Worm (Caenorhabditis elegans) whole organism, mixed stage, embryonic: ENCODE data around the gene fbxb-72.

Experiments used
- blmp-1 ChIP-seq: fragments of 150-350 bp; optimal IDR thresholded peaks from 2 replicates; lab custom pipeline; 2014; ENCODE audit warnings: missing biosample characterization, missing genetic modification characterization
- ceh-39 ChIP-seq: fragments of 150-350 bp; optimal IDR thresholded peaks from 2 replicates; lab custom pipeline; 2014; ENCODE audit warnings: missing biosample characterization, missing genetic modification characterization
- elt-1 ChIP-seq: sonication (generic microtip); optimal IDR thresholded peaks from 2 replicates; lab custom pipeline; 2017; ENCODE audit warnings: missing genetic modification characterization, mild to moderate bottlenecking, missing compliant biosample characterization, antibody characterized with exemption, moderate library complexity, borderline replicate concordance; ENCODE audit not compliant: insufficient read depth
- elt-3 ChIP-seq: fragments of 150-350 bp; optimal IDR thresholded peaks from 2 replicates; lab custom pipeline; 2014; ENCODE audit warnings: missing biosample characterization, missing genetic modification characterization
- lsy-2 ChIP-seq: fragments of 150-350 bp; optimal IDR thresholded peaks from 2 replicates; lab custom pipeline; 2014; ENCODE audit warnings: missing biosample characterization, missing genetic modification characterization
- mab-5 ChIP-seq: fragments of 150-350 bp; optimal IDR thresholded peaks from 2 replicates; lab custom pipeline; 2014; ENCODE audit warnings: missing biosample characterization, missing genetic modification characterization
- nhr-12 ChIP-seq: fragments of 150-350 bp; optimal IDR thresholded peaks from 2 replicates; lab custom pipeline; 2014; ENCODE audit warnings: missing biosample characterization, missing genetic modification characterization
- nhr-237 ChIP-seq: fragments of 150-350 bp; optimal IDR thresholded peaks from 2 replicates; lab custom pipeline; 2014; ENCODE audit warnings: missing biosample characterization, missing genetic modification characterization
- nhr-28 ChIP-seq: fragments of 150-350 bp; optimal IDR thresholded peaks from 2 replicates; lab custom pipeline; 2014; ENCODE audit warnings: missing biosample characterization, missing genetic modification characterization
- nhr-76 ChIP-seq: sonication (generic microtip); optimal IDR thresholded peaks from 2 replicates; lab custom pipeline; 2017; ENCODE audit warnings: missing biosample characterization, missing genetic modification characterization
- snpc-4 ChIP-seq: fragments of 150-350 bp; optimal IDR thresholded peaks from 2 replicates; lab custom pipeline; 2014; ENCODE audit warnings: missing biosample characterization, missing genetic modification characterization
- sptf-1 ChIP-seq: sonication (generic microtip); optimal IDR thresholded peaks from 2 replicates; lab custom pipeline; 2017; ENCODE audit warnings: mild to moderate bottlenecking, missing genetic modification characterization, moderate library complexity, missing compliant biosample characterization
- ztf-11 ChIP-seq: fragments of 150-350 bp; optimal IDR thresholded peaks from 2 replicates; lab custom pipeline; 2014; ENCODE audit warnings: missing biosample characterization, missing genetic modification characterization

DNA sequence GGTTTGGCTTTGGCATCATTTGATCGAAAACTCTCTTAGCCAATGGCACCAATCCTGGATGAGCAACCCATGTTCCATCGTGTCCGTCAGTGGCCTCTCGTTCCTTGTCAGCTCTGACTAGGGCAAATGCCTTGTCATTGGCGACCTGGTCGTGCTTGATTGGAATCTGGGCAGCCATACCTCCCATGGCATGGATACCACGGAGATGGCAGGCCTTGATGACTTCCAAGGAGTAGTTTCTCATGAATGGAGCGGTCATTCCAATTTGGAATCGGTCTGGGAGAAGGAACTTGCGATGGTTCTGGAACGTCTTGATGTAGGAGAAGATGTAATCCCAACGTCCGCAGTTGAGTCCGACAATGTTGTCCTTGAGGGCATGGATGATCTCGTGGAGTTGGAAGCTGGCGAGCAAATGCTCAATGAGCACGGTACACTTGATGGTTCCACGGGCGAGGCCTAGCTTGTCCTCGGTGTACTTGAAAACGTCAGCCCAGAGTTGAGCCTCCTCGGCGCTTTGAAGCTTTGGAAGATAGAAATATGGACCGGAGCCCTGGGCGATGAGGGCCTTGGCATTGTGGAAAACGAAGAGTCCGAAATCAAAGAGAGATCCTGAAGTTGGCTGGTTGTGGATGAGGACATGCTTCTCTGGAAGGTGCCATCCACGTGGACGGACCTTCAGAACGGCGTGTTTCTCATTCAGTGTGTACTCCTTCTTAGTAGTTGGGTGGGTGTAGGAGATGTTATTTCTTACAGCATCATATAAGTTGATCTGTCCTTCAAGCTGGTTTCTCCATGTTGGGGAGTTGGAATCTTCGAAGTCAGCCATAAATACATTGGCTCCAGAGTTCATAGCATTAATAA, 1.4 kb upstream of the fbxb-72 start:
- TF ChIP-seq mab-5 (no peak), elt-3 (tag; lab: Kevin White, UChicago) (no peak), nhr-28 (tag; lab: Kevin White, UChicago) (no peak), nhr-12 (no peak), elt-1 (tag; lab: Kevin White, UChicago) (no peak), snpc-4 (tag; lab: Kevin White, UChicago) (no peak), nhr-237 (tag; lab: Kevin White, UChicago) (no peak), nhr-76 (tag; lab: Kevin White, UChicago) (no peak), ceh-39 (tag; lab: Kevin White, UChicago) (no peak), ztf-11 (tag; lab: Kevin White, UChicago) (no peak), blmp-1 (no peak), lsy-2 (tag; lab: Kevin White, UChicago) (no peak), sptf-1 (no peak)
